Worm (Caenorhabditis elegans): ENCODE results near the gene sdz-36.
A peak's percentile ranks its signal among the peaks of the same experiment; 100 is the strongest.

The sdz-36 gene

ce11 chrIV:9699062-9699461 lies 8.3 kb downstream of the sdz-36 start:
- no peak for TF ChIP-seq zfp-2 (tag; optimal IDR thresholded peaks at IDR 0.05)
- TF ChIP-seq nhr-28 (tag; optimal IDR thresholded peaks at IDR 0.05): peak; percentile 28
- no peak for TF ChIP-seq ama-1 (optimal IDR thresholded peaks at IDR 0.05)
- no peak for TF ChIP-seq ceh-82 (tag; optimal IDR thresholded peaks at IDR 0.05)
- TF ChIP-seq unc-39 (tag; optimal IDR thresholded peaks at IDR 0.05): no peak
- TF ChIP-seq ceh-32 (tag; optimal IDR thresholded peaks at IDR 0.05; ENCODE audit: poor library complexity): no peak
- TF ChIP-seq pqm-1 (tag; optimal IDR thresholded peaks at IDR 0.05): no peak
- peak; percentile 73 for TF ChIP-seq dmd-6 (GFP tag; IDR thresholded peaks at IDR 0.05)
- no peak for TF ChIP-seq zip-2 (tag; optimal IDR thresholded peaks at IDR 0.05)
- no peak for TF ChIP-seq sdz-12 (GFP tag; optimal IDR thresholded peaks at IDR 0.05)

- TF ChIP-seq nhr-11 (tag; optimal IDR thresholded peaks at IDR 0.05) (no peak), nhr-28 (tag; optimal IDR thresholded peaks at IDR 0.05) (peak; percentile 1), daf-19 (GFP tag; conservative IDR thresholded peaks at IDR 0.05) (no peak), lin-38 (GFP tag; IDR thresholded peaks at IDR 0.05) (peak; percentile 23; the same call in 1 of the 2 replicates), ctbp-1 (GFP tag; IDR thresholded peaks at IDR 0.05) (no peak), F44E2.7 (GFP tag; IDR thresholded peaks at IDR 0.05) (no peak), lsy-2 (tag; optimal IDR thresholded peaks at IDR 0.05) (peak; percentile 80 to 98), hlh-30 (tag; optimal IDR thresholded peaks at IDR 0.05; ENCODE audit: insufficient read depth) (peak; percentile 82), dpl-1 (GFP tag; optimal IDR thresholded peaks at IDR 0.05) (peak; percentile 35)
These were observed 16.0 kb downstream of the sdz-36 start, which contains the start of the genes dcaf-1 and dph-3 for ce11 chrIV:9706704-9707197. dcaf-1 (minus strand) TSS chrIV:9706723. dph-3 (plus strand) TSS chrIV:9707147.

ce11 chrIV:9709205-9709604 lies 18.5 kb downstream of the sdz-36 start, which contains the start of gene ant-1.3:
ant-1.3 (minus strand) TSS chrIV:9709305.
- TF ChIP-seq Y75B8A.6 (GFP tag; IDR thresholded peaks at IDR 0.05) (no peak), pqm-1 (tag; optimal IDR thresholded peaks at IDR 0.05) (no peak), spr-1 (tag; optimal IDR thresholded peaks at IDR 0.05) (no peak), saeg-2 (GFP tag; IDR thresholded peaks at IDR 0.05) (no peak)

ce11 chrIV:9709887-9710286 lies 19.1 kb downstream of the sdz-36 start, which contains the start of gene nhr-38:
nhr-38 (plus strand) TSS chrIV:9710187.
- no peak for TF ChIP-seq rbr-2 (tag; optimal IDR thresholded peaks at IDR 0.05)
- TF ChIP-seq mdl-1 (tag; optimal IDR thresholded peaks at IDR 0.05): no peak
- TF ChIP-seq unc-62 (GFP tag; optimal IDR thresholded peaks at IDR 0.05 in 1 of 2): peak in 1 of 2 experiments; percentile 41
- TF ChIP-seq unc-62 (tag; optimal IDR thresholded peaks at IDR 0.05): no peak
- no peak for TF ChIP-seq ces-1 (GFP tag; optimal IDR thresholded peaks at IDR 0.05)

- TF ChIP-seq aha-1 (tag): peak; percentile 28
- no peak for TF ChIP-seq php-3 (GFP tag; IDR thresholded peaks at IDR 0.05)
These were observed 22.0 kb downstream of the sdz-36 start, which contains the start of gene K01H12.4 for ce11 chrIV:9712782-9713181. K01H12.4 (plus strand) TSS chrIV:9713082.

ce11 chrIV:9714264-9714663 lies 23.5 kb downstream of the sdz-36 start:
- TF ChIP-seq ceh-32 (tag; optimal IDR thresholded peaks at IDR 0.05; ENCODE audit: poor library complexity) (no peak), lin-38 (GFP tag; IDR thresholded peaks at IDR 0.05) (no peak), nhr-25 (tag; optimal IDR thresholded peaks at IDR 0.05; ENCODE audit: borderline replicate concordance, insufficient read depth) (no peak), unc-62 (GFP tag; optimal IDR thresholded peaks at IDR 0.05 in 1 of 2) (peak in 1 of 2 experiments; percentile 94), unc-62 (tag; optimal IDR thresholded peaks at IDR 0.05) (no peak), R02D3.7 (tag; optimal IDR thresholded peaks at IDR 0.05) (no peak), daf-19 (GFP tag; conservative IDR thresholded peaks at IDR 0.05) (no peak)

Data from whole organism, L4 larva.